Worm (Caenorhabditis elegans): ENCODE data around the gene pat-12.

pat-12 gene

DNA sequence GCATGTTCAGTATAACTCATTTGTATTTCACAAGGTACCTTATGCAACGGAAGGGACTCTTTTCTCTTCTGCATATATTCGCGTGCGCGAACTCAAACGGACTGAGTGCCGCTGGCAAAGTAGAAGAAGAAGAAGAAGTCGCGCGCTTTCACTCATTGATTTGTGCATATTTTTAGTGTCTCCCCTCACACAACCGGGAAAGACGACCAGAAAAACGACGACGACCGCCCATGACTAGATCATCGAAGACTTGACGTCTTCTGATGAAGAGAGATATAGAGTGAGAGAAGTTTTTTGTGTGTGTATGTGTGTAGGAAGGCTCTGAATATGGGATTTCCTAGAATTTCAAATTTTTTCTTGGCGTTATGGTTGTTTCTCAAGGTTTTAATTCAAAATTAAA is 12.2 kb upstream of the pat-12 start (continued):
- TF ChIP-seq lin-11 (tag; optimal IDR thresholded peaks at IDR 0.05) (peak; percentile 18), sma-9 (GFP tag; optimal IDR thresholded peaks at IDR 0.05) (peak; percentile 3), sma-9 (tag; optimal IDR thresholded peaks at IDR 0.05) (no peak), lin-13 (GFP tag; optimal IDR thresholded peaks at IDR 0.05) (no peak), ztf-1 (GFP tag; conservative IDR thresholded peaks at IDR 0.05) (no peak), alr-1 (tag; optimal IDR thresholded peaks at IDR 0.05) (no peak), unc-39 (tag; optimal IDR thresholded peaks at IDR 0.05) (no peak)

DNA sequence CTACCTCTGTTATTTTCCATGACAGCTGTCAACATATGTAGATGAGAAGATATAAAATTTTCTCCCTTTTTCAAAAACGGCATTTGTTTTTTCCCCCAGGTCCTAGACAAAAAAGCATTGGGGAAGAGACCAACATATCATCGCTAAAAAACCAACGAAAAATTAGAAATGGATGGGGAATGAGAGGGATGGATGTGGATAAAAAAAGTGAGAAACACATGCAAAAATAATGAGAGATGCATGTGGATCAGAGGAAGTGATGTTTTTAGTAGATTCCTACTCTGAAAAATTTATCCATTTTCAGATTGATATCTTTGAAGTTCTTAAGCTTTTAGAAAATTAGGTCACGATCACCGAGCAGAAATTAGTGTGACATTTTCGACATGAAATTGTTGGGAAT is 10.3 kb upstream of the pat-12 start:
- TF ChIP-seq elt-3 (tag; optimal IDR thresholded peaks at IDR 0.05) (no peak), unc-55 (GFP tag; optimal IDR thresholded peaks at IDR 0.05) (peak; percentile 57)

ce11 chrIII:761476-761875 is 9.2 kb upstream of the pat-12 start, which contains the start of gene nlp-52:
TSS of gene nlp-52 (plus strand) at chrIII:761776.
- TF ChIP-seq egl-27 (tag; optimal IDR thresholded peaks at IDR 0.05) (no peak), lin-13 (GFP tag; optimal IDR thresholded peaks at IDR 0.05) (no peak), unc-39 (tag; optimal IDR thresholded peaks at IDR 0.05) (no peak), nhr-10 (tag; optimal IDR thresholded peaks at IDR 0.05) (no peak), gmeb-1 (tag; optimal IDR thresholded peaks at IDR 0.05) (no peak), nhr-6 (tag; optimal IDR thresholded peaks at IDR 0.05) (no peak), crh-2 (tag; optimal IDR thresholded peaks at IDR 0.05) (no peak), ZK546.5 (tag; optimal IDR thresholded peaks at IDR 0.05) (no peak), nhr-77 (tag; optimal IDR thresholded peaks at IDR 0.05) (no peak), mbf-1 (tag; optimal IDR thresholded peaks at IDR 0.05) (no peak), nhr-11 (tag; optimal IDR thresholded peaks at IDR 0.05) (no peak), unc-62 (GFP tag; optimal IDR thresholded peaks at IDR 0.05) (no peak), nhr-21 (tag; optimal IDR thresholded peaks at IDR 0.05) (no peak)

ce11 chrIII:759675-760074 is 7.4 kb upstream of the pat-12 start:
- TF ChIP-seq mab-5 (tag; optimal IDR thresholded peaks at IDR 0.05) (no peak), nhr-25 (tag; optimal IDR thresholded peaks at IDR 0.05) (peak; percentile 42)

DNA sequence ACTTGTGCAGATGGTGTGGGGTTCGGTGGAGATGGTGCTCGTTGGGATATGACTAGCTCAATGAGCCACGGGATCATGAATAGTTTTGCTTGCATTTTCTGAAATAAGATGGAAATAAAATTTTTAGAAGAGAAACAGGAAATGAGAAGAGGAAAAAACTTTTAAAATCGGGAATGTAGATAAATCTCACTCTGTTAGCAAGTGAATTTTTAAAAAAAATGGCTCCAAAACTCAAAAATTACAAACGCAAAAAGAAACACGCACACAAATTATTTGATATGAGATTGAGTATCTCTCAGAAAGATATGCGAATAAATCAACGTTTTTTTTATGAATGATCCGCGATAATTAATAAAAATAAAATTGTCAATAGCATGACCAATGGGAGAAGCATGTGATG is 5.8 kb upstream of the pat-12 start, which contains the start of gene T17H7.7:
TSS of gene T17H7.7 (minus strand) at position 101 of the 400 bp plus-strand sequence.
- TF ChIP-seq nhr-23 (tag; optimal IDR thresholded peaks at IDR 0.05) = no peak
- TF ChIP-seq zag-1 (tag; optimal IDR thresholded peaks at IDR 0.05) = no peak
- no peak for TF ChIP-seq ama-1 (optimal IDR thresholded peaks at IDR 0.05)

ce11 chrIII:754371-754770 is 2.1 kb upstream of the pat-12 start:
- TF ChIP-seq nhr-10 (tag; optimal IDR thresholded peaks at IDR 0.05) (no peak), ama-1 (optimal IDR thresholded peaks at IDR 0.05) (no peak), gmeb-1 (tag; optimal IDR thresholded peaks at IDR 0.05) (no peak)

ce11 chrIII:750028-750427 is 2.2 kb downstream of the pat-12 start:
- TF ChIP-seq C34F6.9 (tag; optimal IDR thresholded peaks at IDR 0.05) (no peak), unc-55 (GFP tag; optimal IDR thresholded peaks at IDR 0.05) (no peak), nhr-237 (tag; optimal IDR thresholded peaks at IDR 0.05) (no peak), blmp-1 (tag; optimal IDR thresholded peaks at IDR 0.05; ENCODE audit: insufficient read depth) (peak; percentile 61), ztf-4 (tag; optimal IDR thresholded peaks at IDR 0.05) (no peak)

- TF ChIP-seq egl-27 (tag; optimal IDR thresholded peaks at IDR 0.05) (no peak), unc-62 (GFP tag; optimal IDR thresholded peaks at IDR 0.05) (no peak), fos-1 (tag; optimal IDR thresholded peaks at IDR 0.05) (peak; percentile 0)
Observed at ce11 chrIII:748782-749181, 3.4 kb downstream of the pat-12 start.
